Worm (Caenorhabditis elegans) whole organism, L1 larva: ENCODE measurements around the gene slc-25A10.

Experiments used
- dpl-1 ChIP-seq, 3 experiments: fragments of 150-350 bp in 2 of 3; sonication (generic microtip) in 1 of 3; optimal IDR thresholded peaks; 2 replicates each; lab custom pipeline; 2014 to 2017; ENCODE audit warnings: missing biosample characterization in 3 of 3, missing genetic modification characterization in 3 of 3, missing genetic modification reagents in 3 of 3
- efl-1 ChIP-seq, 4 experiments: fragments of 150-350 bp; optimal IDR thresholded peaks in 3 of 4; peaks in 1 of 4; 1 replicate in 1 of 4; 2 replicates in 3 of 4; lab custom pipeline; 2014; ENCODE audit warnings: missing biosample characterization in 2 of 4, missing genetic modification characterization in 2 of 4, missing genetic modification reagents in 2 of 4
- fos-1 ChIP-seq: fragments of 150-350 bp; optimal IDR thresholded peaks from 2 replicates; lab custom pipeline; 2014; ENCODE audit warnings: missing biosample characterization, missing genetic modification characterization
- lin-13 ChIP-seq: fragments of 150-350 bp; optimal IDR thresholded peaks from 2 replicates; lab custom pipeline; 2014; ENCODE audit warnings: missing biosample characterization, missing genetic modification reagents, missing genetic modification characterization
- lin-35 ChIP-seq, 2 experiments: fragments of 150-350 bp; optimal IDR thresholded peaks; 2 replicates each; lab custom pipeline; 2014; ENCODE audit warnings: missing biosample characterization in 2 of 2, missing genetic modification characterization in 2 of 2, missing genetic modification reagents in 2 of 2
- mdl-1 ChIP-seq, 2 experiments: fragments of 150-350 bp; optimal IDR thresholded peaks; 2 replicates each; lab custom pipeline; 2014 to 2017; ENCODE audit warnings: missing biosample characterization in 2 of 2, missing genetic modification characterization in 2 of 2, inconsistent platforms in 1 of 2
- mep-1 ChIP-seq: fragments of 150-350 bp; optimal IDR thresholded peaks from 2 replicates; lab custom pipeline; 2014; ENCODE audit warnings: missing biosample characterization, missing genetic modification characterization
- nhr-11 ChIP-seq: fragments of 150-350 bp; optimal IDR thresholded peaks from 2 replicates; lab custom pipeline; 2014; ENCODE audit warnings: missing biosample characterization, missing genetic modification characterization
- nhr-237 ChIP-seq: fragments of 150-350 bp; optimal IDR thresholded peaks from 2 replicates; lab custom pipeline; 2014; ENCODE audit warnings: missing biosample characterization, missing genetic modification characterization
- nhr-76 ChIP-seq: sonication (generic microtip); optimal IDR thresholded peaks from 2 replicates; lab custom pipeline; 2017; ENCODE audit warnings: missing biosample characterization, missing genetic modification characterization
- snpc-4 ChIP-seq: fragments of 150-350 bp; optimal IDR thresholded peaks from 2 replicates; lab custom pipeline; 2014; ENCODE audit warnings: missing biosample characterization, missing genetic modification characterization
- sox-4 ChIP-seq: sonication (generic microtip); optimal IDR thresholded peaks from 2 replicates; lab custom pipeline; 2016; ENCODE audit warnings: missing genetic modification characterization, missing compliant biosample characterization
- tbx-2 ChIP-seq: sonication (generic microtip); optimal IDR thresholded peaks from 2 replicates; lab custom pipeline; 2016; ENCODE audit warnings: missing genetic modification characterization, missing compliant biosample characterization
- tlp-1 ChIP-seq: fragments of 150-350 bp; optimal IDR thresholded peaks from 2 replicates; lab custom pipeline; 2014; ENCODE audit warnings: missing biosample characterization, missing genetic modification characterization

DNA sequence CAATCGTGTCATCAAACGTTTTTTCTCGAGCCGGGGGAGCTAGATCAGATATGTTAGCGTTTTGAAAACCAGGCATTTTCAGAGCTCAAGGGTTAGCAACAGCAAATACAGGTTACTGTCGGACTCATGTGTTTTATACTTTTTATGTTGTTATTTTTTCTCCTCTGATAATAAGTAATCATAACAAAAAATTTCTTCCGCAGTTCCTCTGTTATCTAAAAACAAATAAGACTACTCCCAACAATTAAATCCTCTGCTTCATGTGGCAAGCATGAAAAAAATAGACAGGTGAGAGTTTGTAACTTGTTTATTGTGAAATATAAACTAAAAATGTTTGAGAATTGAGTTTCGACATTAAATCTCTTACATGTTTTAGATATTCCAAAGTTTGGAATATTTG, 6.9 kb downstream of the slc-25A10 start, which contains the start of gene smf-2:
- TF ChIP-seq snpc-4 (tag; lab: Kevin White, UChicago) (no peak), mep-1 (no peak), sox-4 (tag; lab: Kevin White, UChicago) (no peak), nhr-237 (tag; lab: Kevin White, UChicago) (no peak), lin-13 (GFP tag; lab: Kevin White, UChicago) (no peak), tlp-1 (tag; lab: Kevin White, UChicago) (no peak), tbx-2 (tag; lab: Kevin White, UChicago) (no peak), mdl-1 (tag; optimal IDR thresholded peaks at IDR 0.05; lab: Kevin White, UChicago) (no peak), dpl-1 (GFP tag; optimal IDR thresholded peaks at IDR 0.05; lab: Kevin White, UChicago) (no peak), efl-1 (optimal IDR thresholded peaks at IDR 0.05; lab: Kevin White, UChicago) (no peak), efl-1 (GFP tag; optimal IDR thresholded peaks at IDR 0.05 in 1 of 2; lab: Kevin White, UChicago) (no peak), fos-1 (tag; lab: Kevin White, UChicago) (no peak), lin-35 (GFP tag; optimal IDR thresholded peaks at IDR 0.05; lab: Kevin White, UChicago) (no peak), nhr-76 (tag; lab: Kevin White, UChicago) (no peak), nhr-11 (tag; lab: Kevin White, UChicago) (no peak)
